Worm (Caenorhabditis elegans) whole organism, L4 larva: ENCODE results near the gene fbxc-17.
"Not testable (repeated sequence)": the region's sequence is repeated elsewhere in the genome, so short reads cannot be mapped to it uniquely, and the experiment has no call there.

ENCODE experiments used
- D1046.2 ChIP-seq: fragments of 200-800 bp; sonication (Bioruptor generic); IDR thresholded peaks from 2 replicates; pipeline ENCODE4 v1.3.6; 2022; ENCODE audit warnings: missing genetic modification characterization, missing compliant biosample characterization
- Y48G9A.11 ChIP-seq: fragments of 200-800 bp; sonication (Bioruptor generic); IDR thresholded peaks from 2 replicates; pipeline ENCODE4 v1.3.6; 2022; ENCODE audit warnings: missing genetic modification reagents, missing genetic modification characterization, missing compliant biosample characterization
- aha-1 ChIP-seq: fragments of 150-350 bp; peaks from one replicate; lab custom pipeline; 2014; ENCODE audit warnings: missing biosample characterization, missing genetic modification characterization
- attf-4 ChIP-seq: sonication (generic microtip); optimal IDR thresholded peaks from 3 replicates; lab custom pipeline; 2017; ENCODE audit warnings: missing biosample characterization, missing genetic modification characterization
- ceh-28 ChIP-seq: fragments of 150-350 bp; optimal IDR thresholded peaks from 2 replicates; lab custom pipeline; 2014; ENCODE audit warnings: missing biosample characterization, missing genetic modification reagents, missing genetic modification characterization
- ceh-62 ChIP-seq: sonication (generic microtip); optimal IDR thresholded peaks from 2 replicates; lab custom pipeline; 2017; ENCODE audit warnings: missing biosample characterization, missing genetic modification characterization
- ceh-82 ChIP-seq: sonication (generic microtip); optimal IDR thresholded peaks from 2 replicates; lab custom pipeline; 2017; ENCODE audit warnings: missing biosample characterization, missing genetic modification characterization
- ces-1 ChIP-seq: fragments of 150-350 bp; sonication (generic microtip); optimal IDR thresholded peaks from 4 replicates; lab custom pipeline; 2014; ENCODE audit warnings: missing biosample characterization, missing genetic modification reagents, missing genetic modification characterization
- daf-8 ChIP-seq: fragments of 200-800 bp; sonication (Bioruptor generic); IDR thresholded peaks from 2 replicates; pipeline ENCODE4 v1.3.6; 2022; ENCODE audit warnings: missing genetic modification characterization, missing compliant biosample characterization
- dmd-6 ChIP-seq: fragments of 200-800 bp; sonication (Bioruptor generic); IDR thresholded peaks from 2 replicates; pipeline ENCODE4 v1.3.6; 2022; ENCODE audit warnings: missing genetic modification reagents, missing genetic modification characterization, missing compliant biosample characterization
- dmd-8 ChIP-seq: fragments of 200-800 bp; sonication (Bioruptor generic); IDR thresholded peaks from 2 replicates; pipeline ENCODE4 v1.3.6; 2022; ENCODE audit warnings: missing genetic modification characterization, missing compliant biosample characterization
- dpl-1 ChIP-seq: fragments of 150-350 bp; optimal IDR thresholded peaks from 2 replicates; lab custom pipeline; 2014; ENCODE audit warnings: missing biosample characterization, missing genetic modification reagents, missing genetic modification characterization
- duxl-1 ChIP-seq: sonication (generic microtip); optimal IDR thresholded peaks from 2 replicates; lab custom pipeline; 2016; ENCODE audit warnings: mild to moderate bottlenecking, missing genetic modification characterization, moderate library complexity, missing compliant biosample characterization; ENCODE audit not compliant: poor library complexity
- egl-27 ChIP-seq: sonication (generic microtip); optimal IDR thresholded peaks from 3 replicates; lab custom pipeline; 2017; ENCODE audit warnings: missing biosample characterization, missing genetic modification reagents, missing genetic modification characterization
- egl-43 ChIP-seq: fragments of 200-800 bp; sonication (Bioruptor generic); IDR thresholded peaks from 2 replicates; pipeline ENCODE4 v1.3.6; 2022; ENCODE audit warnings: missing genetic modification reagents, missing genetic modification characterization, missing compliant biosample characterization
- fkh-10 ChIP-seq: fragments of 150-350 bp; optimal IDR thresholded peaks from 2 replicates; lab custom pipeline; 2014; ENCODE audit warnings: missing biosample characterization, missing genetic modification reagents, missing genetic modification characterization
- gei-8 ChIP-seq: fragments of 200-800 bp; sonication (Bioruptor generic); optimal IDR thresholded peaks from 2 replicates; lab custom pipeline; 2018; ENCODE audit warnings: mild to moderate bottlenecking, missing genetic modification characterization, missing compliant biosample characterization
- hif-1 ChIP-seq, 2 experiments: sonication (generic microtip); optimal IDR thresholded peaks; 2 replicates each; lab custom pipeline; 2016 to 2017; ENCODE audit warnings: missing compliant biosample characterization in 2 of 2, missing genetic modification characterization in 2 of 2, missing genetic modification reagents in 2 of 2, missing genotype in 2 of 2, mild to moderate bottlenecking in 1 of 2
- jun-1 ChIP-seq: fragments of 150-350 bp; optimal IDR thresholded peaks from 2 replicates; lab custom pipeline; 2014; ENCODE audit warnings: missing biosample characterization, missing genetic modification reagents, missing genetic modification characterization
- lin-1 ChIP-seq: fragments of 200-800 bp; sonication (Bioruptor generic); IDR thresholded peaks from 2 replicates; pipeline ENCODE4 v1.3.6; 2022; ENCODE audit warnings: missing genetic modification reagents, missing genetic modification characterization, missing compliant biosample characterization
- lin-15B ChIP-seq: fragments of 150-350 bp; sonication (generic microtip); optimal IDR thresholded peaks from 3 replicates; lab custom pipeline; 2014; ENCODE audit warnings: missing biosample characterization, missing genetic modification characterization
- lin-38 ChIP-seq: fragments of 200-800 bp; sonication (Bioruptor generic); IDR thresholded peaks from 2 replicates; pipeline ENCODE4 v1.3.6; 2022; ENCODE audit warnings: missing genetic modification reagents, missing genetic modification characterization, missing compliant biosample characterization
- mes-2 ChIP-seq: sonication (generic microtip); optimal IDR thresholded peaks from 2 replicates; lab custom pipeline; 2016; ENCODE audit warnings: missing genotype, mild to moderate bottlenecking, missing genetic modification characterization, missing compliant biosample characterization; ENCODE audit not compliant: poor library complexity, severe bottlenecking
- nhr-102 ChIP-seq: sonication (generic microtip); optimal IDR thresholded peaks from 2 replicates; lab custom pipeline; 2016; ENCODE audit warnings: mild to moderate bottlenecking, missing genetic modification characterization, moderate library complexity, missing compliant biosample characterization
- nhr-237 ChIP-seq: sonication (generic microtip); optimal IDR thresholded peaks from 2 replicates; lab custom pipeline; 2017; ENCODE audit warnings: missing biosample characterization, missing genetic modification characterization
- nhr-28 ChIP-seq: fragments of 150-350 bp; optimal IDR thresholded peaks from 2 replicates; lab custom pipeline; 2014; ENCODE audit warnings: missing biosample characterization, missing genetic modification characterization
- nhr-41 ChIP-seq: fragments of 200-800 bp; sonication (Bioruptor generic); IDR thresholded peaks from 2 replicates; pipeline ENCODE4 v1.3.6; 2022; ENCODE audit warnings: missing genetic modification reagents, missing genetic modification characterization, missing compliant biosample characterization
- nhr-42 ChIP-seq: fragments of 200-800 bp; sonication (Bioruptor generic); IDR thresholded peaks from 2 replicates; pipeline ENCODE4 v1.3.6; 2022; ENCODE audit warnings: missing genetic modification characterization, missing compliant biosample characterization
- php-3 ChIP-seq: fragments of 200-800 bp; sonication (Bioruptor generic); IDR thresholded peaks from 2 replicates; pipeline ENCODE4 v1.3.6; 2022; ENCODE audit warnings: missing genetic modification reagents, missing genetic modification characterization, missing compliant biosample characterization
- tra-1 ChIP-seq: fragments of 200-800 bp; sonication (Bioruptor generic); IDR thresholded peaks from 2 replicates; pipeline ENCODE4 v1.3.6; 2022; ENCODE audit warnings: missing genetic modification reagents, missing genetic modification characterization, missing compliant biosample characterization
- unc-62 ChIP-seq, 3 experiments: fragments of 150-350 bp in 1 of 3; sonication (generic microtip); optimal IDR thresholded peaks in 2 of 3; peaks in 1 of 3; 1 replicate in 1 of 3; 2 replicates in 2 of 3; lab custom pipeline; 2014 to 2017; ENCODE audit warnings: missing biosample characterization in 3 of 3, missing genetic modification characterization in 3 of 3, missing genetic modification reagents in 3 of 3, missing genotype in 1 of 3
- zag-1 ChIP-seq: fragments of 150-350 bp; optimal IDR thresholded peaks from 2 replicates; lab custom pipeline; 2014; ENCODE audit warnings: missing biosample characterization, missing genetic modification characterization
- zfp-2 ChIP-seq: sonication (generic microtip); optimal IDR thresholded peaks from 2 replicates; lab custom pipeline; 2016; ENCODE audit warnings: mild to moderate bottlenecking, missing genetic modification characterization, missing compliant biosample characterization
- ztf-11 ChIP-seq: fragments of 150-350 bp; optimal IDR thresholded peaks from 2 replicates; lab custom pipeline; 2014; ENCODE audit warnings: missing biosample characterization, missing genetic modification characterization

The fbxc-17 gene

ce11 chrII:972850-973249 is 6.2 kb downstream of the fbxc-17 start, which contains the start of gene C32B5.15:
Gene C32B5.15, minus strand, starts transcription at chrII:972950.
- TF ChIP-seq dmd-6, result no peak
- TF ChIP-seq dpl-1 (GFP tag; lab: Kevin White, UChicago), result no peak
- no peak for TF ChIP-seq D1046.2 (GFP tag; lab: Robert Waterston, UW)
- TF ChIP-seq nhr-41 (GFP tag; lab: Robert Waterston, UW), result no peak
- no peak for TF ChIP-seq egl-43
- TF ChIP-seq ceh-28, result no peak
- TF ChIP-seq, all 104 proteins: peak for 0

- not testable (repeated sequence) for TF ChIP-seq egl-43; jun-1 (tag; lab: Kevin White, UChicago); gei-8 (GFP tag; lab: Kevin White, UChicago)
These were observed 10.9 kb downstream of the fbxc-17 start, which contains the start of gene C32B5.6 for ce11 chrII:968106-968505. Gene C32B5.6, plus strand, starts transcription at chrII:968406.

- not testable (repeated sequence) for TF ChIP-seq hif-1 (tag; optimal IDR thresholded peaks at IDR 0.05; lab: Kevin White, UChicago); fkh-10; nhr-41 (GFP tag; lab: Robert Waterston, UW)
These were observed 12.1 kb downstream of the fbxc-17 start, which contains the start of gene fbxc-18 for ce11 chrII:966962-967361. Gene fbxc-18, minus strand, starts transcription at chrII:967062.

ce11 chrII:961961-962360 is 17.1 kb downstream of the fbxc-17 start, which contains the start of gene C32B5.13:
Gene C32B5.13, minus strand, starts transcription at chrII:962061.
- no peak for TF ChIP-seq duxl-1 (tag; lab: Kevin White, UChicago)
- peak in 1 of 2 experiments; percentile 16 for TF ChIP-seq unc-62 (GFP tag; optimal IDR thresholded peaks at IDR 0.05 in 1 of 2; lab: Kevin White, UChicago)
- no peak for TF ChIP-seq unc-62 (tag; optimal IDR thresholded peaks at IDR 0.05; lab: Kevin White, UChicago)

ce11 chrII:960218-960617 is 18.8 kb downstream of the fbxc-17 start, which contains the start of the genes C32B5.18 and C32B5.7:
Gene C32B5.18, plus strand, starts transcription at chrII:960518.
Gene C32B5.7, plus strand, starts transcription at chrII:960528.
- TF ChIP-seq egl-27 (no peak), aha-1 (tag; lab: Kevin White, UChicago) (peak; percentile 76), zfp-2 (tag; lab: Kevin White, UChicago) (no peak), tra-1 (no peak)

- no peak for TF ChIP-seq php-3 (GFP tag; lab: Robert Waterston, UW)
- TF ChIP-seq aha-1 (tag; lab: Kevin White, UChicago), result peak; percentile 74
- no peak for TF ChIP-seq lin-15B
- TF ChIP-seq, all 104 proteins: peak for 1
These were observed 20.4 kb downstream of the fbxc-17 start, which contains the start of gene sdz-4 for ce11 chrII:958618-959017. Gene sdz-4, plus strand, starts transcription at chrII:958918.

ce11 chrII:954626-955025 is 24.4 kb downstream of the fbxc-17 start, which contains the start of gene fbxc-7:
Gene fbxc-7, plus strand, starts transcription at chrII:954926.
- TF ChIP-seq nhr-28 (tag; lab: Kevin White, UChicago), result peak; percentile 29

ce11 chrII:953052-953451 is 26.0 kb downstream of the fbxc-17 start:
- no peak for TF ChIP-seq daf-8
- TF ChIP-seq duxl-1 (tag; lab: Kevin White, UChicago), result no peak
- no peak for TF ChIP-seq nhr-237 (tag; lab: Kevin White, UChicago)
- TF ChIP-seq dmd-8, result no peak
- no peak for TF ChIP-seq zfp-2 (tag; lab: Kevin White, UChicago)
- TF ChIP-seq attf-4 (tag; lab: Kevin White, UChicago), result no peak
- TF ChIP-seq mes-2 (tag; lab: Kevin White, UChicago), result no peak
- TF ChIP-seq nhr-42 (GFP tag; lab: Robert Waterston, UW), result no peak
- TF ChIP-seq ztf-11 (tag; lab: Kevin White, UChicago), result no peak
- TF ChIP-seq hif-1 (tag; optimal IDR thresholded peaks at IDR 0.05; lab: Kevin White, UChicago), result no peak
- TF ChIP-seq lin-15B, result no peak
- no peak for TF ChIP-seq Y48G9A.11 (GFP tag; lab: Robert Waterston, UW)
- TF ChIP-seq ces-1, result no peak
- no peak for TF ChIP-seq zag-1 (tag; lab: Kevin White, UChicago)
- TF ChIP-seq unc-62 (GFP tag; optimal IDR thresholded peaks at IDR 0.05 in 1 of 2; lab: Kevin White, UChicago), result no peak
- TF ChIP-seq unc-62 (tag; optimal IDR thresholded peaks at IDR 0.05; lab: Kevin White, UChicago), result no peak
- TF ChIP-seq lin-1, result no peak
- no peak for TF ChIP-seq ceh-82 (tag; lab: Kevin White, UChicago)
- no peak for TF ChIP-seq lin-38 (GFP tag; lab: Robert Waterston, UW)
- TF ChIP-seq ceh-62 (tag; lab: Kevin White, UChicago), result no peak
- no peak for TF ChIP-seq nhr-102 (tag; lab: Kevin White, UChicago)
